Worm (Caenorhabditis elegans): ENCODE measurements around the gene air-1.

DNA sequence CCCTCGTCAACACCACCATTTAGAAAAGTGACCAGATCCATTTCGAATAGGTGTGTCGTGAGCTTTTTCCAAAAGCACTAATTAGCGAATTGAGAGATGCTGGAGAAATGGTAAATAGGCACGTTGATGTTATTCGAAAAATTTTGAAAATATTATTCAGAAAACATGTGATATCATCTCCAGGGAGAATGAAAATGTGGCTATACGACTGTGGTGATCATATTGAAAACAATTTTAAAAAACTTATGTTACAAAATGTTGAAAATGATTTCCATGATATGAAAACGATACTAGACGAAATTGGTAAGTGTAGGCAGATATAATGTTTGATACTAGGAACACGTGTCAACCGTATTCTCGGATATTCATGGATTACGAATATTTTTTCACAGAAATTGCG is 5.5 kb downstream of the air-1 start, which contains the start of gene K07C11.10:
- TF ChIP-seq lin-39 (tag; optimal IDR thresholded peaks at IDR 0.05) (no peak), zag-1 (tag; optimal IDR thresholded peaks at IDR 0.05) (no peak), lin-13 (GFP tag; optimal IDR thresholded peaks at IDR 0.05) (no peak), ztf-4 (tag; optimal IDR thresholded peaks at IDR 0.05) (no peak), F13H6.1 (tag; optimal IDR thresholded peaks at IDR 0.05) (no peak), nhr-11 (tag; optimal IDR thresholded peaks at IDR 0.05) (no peak)
